Fruit fly (Drosophila melanogaster) whole organism, pupa: ENCODE data around the gene CG2182.

Experiments used
- CG13204 ChIP-seq: fragments of 200-800 bp; sonication (Bioruptor generic); optimal IDR thresholded peaks from 2 replicates; lab custom pipeline; 2018; ENCODE audit warnings: missing biosample characterization, mild to moderate bottlenecking, missing genetic modification characterization, moderate library complexity
- CG4496 ChIP-seq: fragments of 200-800 bp; sonication (Bioruptor generic); IDR thresholded peaks from 3 replicates; pipeline ENCODE4 v1.3.6; 2022; ENCODE audit warnings: missing biosample characterization, missing genetic modification characterization
- Ets98B ChIP-seq: fragments of 200-800 bp; sonication (Bioruptor generic); IDR thresholded peaks from 2 replicates; pipeline ENCODE4 v1.3.6; 2022; ENCODE audit warnings: missing biosample characterization, missing genetic modification characterization

DNA sequence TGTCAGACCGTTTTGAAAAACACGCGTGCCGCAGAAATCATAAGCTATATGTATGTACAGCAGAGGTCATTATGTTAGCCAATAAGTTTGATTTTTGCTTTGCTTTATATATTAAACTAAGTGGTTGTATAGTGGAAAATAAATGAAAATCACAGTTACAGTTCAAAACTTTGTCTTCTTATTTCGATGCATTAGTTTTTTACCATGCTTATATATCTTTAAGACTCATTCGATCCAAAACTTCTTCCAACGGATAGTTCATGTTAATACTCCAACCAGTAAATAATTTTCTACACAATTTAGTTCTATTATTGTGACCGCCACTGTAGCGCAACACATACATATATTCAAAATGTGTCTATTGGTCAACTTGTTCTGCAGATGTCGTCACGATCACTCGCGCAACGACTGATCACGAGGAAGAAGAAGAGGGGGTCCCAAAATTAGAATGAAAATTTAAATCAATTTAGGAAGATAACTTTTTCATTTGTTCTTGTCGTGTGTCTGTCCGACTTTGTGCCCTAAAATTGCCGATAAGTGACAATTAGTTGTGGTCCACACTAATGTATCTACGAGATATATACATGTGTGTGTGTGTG, 45.9 kb upstream of the CG2182 start:
- TF ChIP-seq Ets98B (GFP tag; lab: Robert Waterston, UW) (peak; percentile 25; the same call in 1 of the 2 replicates), CG4496 (GFP tag; lab: Robert Waterston, UW) (peak; percentile 57; the same call in 2 of the 3 replicates), CG13204 (GFP tag; lab: Kevin White, UChicago) (no peak)
